Fruit fly (Drosophila melanogaster): ENCODE measurements around the gene Veneno.
A peak's percentile ranks its signal among the peaks of the same experiment; 100 is the strongest.

dm6 chr3R:8352961-8353728 is 9.2 kb downstream of the Veneno start:
- TF ChIP-seq svp (GFP tag) (no peak), OdsH (GFP tag; optimal IDR thresholded peaks at IDR 0.05) (no peak), Gug (GFP tag; IDR thresholded peaks at IDR 0.05) (no peak), Blimp-1 (GFP tag; optimal IDR thresholded peaks at IDR 0.05) (no peak), vri (GFP tag; optimal IDR thresholded peaks at IDR 0.05) (peak; percentile 90), CG6854 (GFP tag; optimal IDR thresholded peaks at IDR 0.05) (no peak)
